Worm (Caenorhabditis elegans) whole organism, young adult: Measurements from ENCODE around the gene Y15E3A.5.

Experiments
- B0019.2 ChIP-seq: fragments of 200-800 bp; sonication (Bioruptor generic); conservative IDR thresholded peaks from 2 replicates; pipeline ENCODE4 v1.3.6; 2022; ENCODE audit warnings: missing genetic modification reagents, missing genetic modification characterization, missing compliant biosample characterization
- B0035.1 ChIP-seq: sonication (generic microtip); optimal IDR thresholded peaks from 2 replicates; lab custom pipeline; 2016; ENCODE audit warnings: missing genetic modification characterization, mild to moderate bottlenecking, missing compliant biosample characterization, missing genotype, missing genetic modification reagents
- B0261.1 ChIP-seq: sonication (generic microtip); optimal IDR thresholded peaks from 2 replicates; lab custom pipeline; 2016; ENCODE audit warnings: mild to moderate bottlenecking, missing genetic modification characterization, moderate library complexity, missing compliant biosample characterization
- C06A6.2 ChIP-seq: fragments of 200-800 bp; sonication (Bioruptor generic); conservative IDR thresholded peaks from 2 replicates; pipeline ENCODE4 v1.3.6; 2022; ENCODE audit warnings: missing genetic modification characterization, missing compliant biosample characterization
- D2030.7 ChIP-seq: fragments of 200-800 bp; sonication (Bioruptor generic); IDR thresholded peaks from 2 replicates; pipeline ENCODE4 v1.3.6; 2022; ENCODE audit warnings: missing genetic modification reagents, missing genetic modification characterization, missing compliant biosample characterization
- F10E7.11 ChIP-seq: sonication (generic microtip); optimal IDR thresholded peaks from 2 replicates; lab custom pipeline; 2017; ENCODE audit warnings: mild to moderate bottlenecking, missing genetic modification characterization, moderate library complexity, missing compliant biosample characterization
- F52B5.7 ChIP-seq: sonication (generic microtip); optimal IDR thresholded peaks from 2 replicates; lab custom pipeline; 2016; ENCODE audit warnings: mild to moderate bottlenecking, missing genetic modification characterization, missing compliant biosample characterization
- K12H6.12 ChIP-seq: fragments of 200-800 bp; sonication (Bioruptor generic); optimal IDR thresholded peaks from 2 replicates; lab custom pipeline; 2018; ENCODE audit warnings: mild to moderate bottlenecking, missing genetic modification characterization, missing compliant biosample characterization
- T26A5.8 ChIP-seq: sonication (generic microtip); optimal IDR thresholded peaks from 2 replicates; lab custom pipeline; 2016; ENCODE audit warnings: missing genetic modification characterization, missing compliant biosample characterization
- ZK185.1 ChIP-seq: sonication (generic microtip); optimal IDR thresholded peaks from 2 replicates; lab custom pipeline; 2016; ENCODE audit warnings: mild to moderate bottlenecking, missing genetic modification characterization, missing compliant biosample characterization; ENCODE audit not compliant: poor library complexity, severe bottlenecking
- ama-1 ChIP-seq, 3 experiments: fragments of 150-350 bp in 1 of 3; sonication (generic microtip) in 2 of 3; optimal IDR thresholded peaks; 2 replicates each; lab custom pipeline; 2014 to 2018; ENCODE audit warnings: missing biosample characterization in 2 of 3, missing genetic modification characterization in 2 of 3, missing genetic modification reagents in 2 of 3
- aptf-2 ChIP-seq: fragments of 200-800 bp; sonication (Bioruptor generic); conservative IDR thresholded peaks from 2 replicates; pipeline ENCODE4 v1.3.6; 2022; ENCODE audit warnings: missing genetic modification reagents, missing genetic modification characterization, missing compliant biosample characterization
- athp-1 ChIP-seq: sonication (generic microtip); optimal IDR thresholded peaks from 2 replicates; lab custom pipeline; 2017; ENCODE audit warnings: mild to moderate bottlenecking, missing genetic modification characterization, missing compliant biosample characterization
- attf-5 ChIP-seq: fragments of 200-800 bp; sonication (Bioruptor generic); optimal IDR thresholded peaks from 2 replicates; lab custom pipeline; 2018; ENCODE audit warnings: mild to moderate bottlenecking, missing genetic modification characterization, missing compliant biosample characterization
- bed-1 ChIP-seq: fragments of 200-800 bp; sonication (Bioruptor generic); IDR thresholded peaks from 2 replicates; pipeline ENCODE4 v1.3.6; 2022; ENCODE audit warnings: missing genetic modification reagents, missing genetic modification characterization, missing compliant biosample characterization
- cebp-1 ChIP-seq, 2 experiments: fragments of 200-800 bp in 1 of 2; sonication (Bioruptor generic) in 1 of 2; sonication (generic microtip) in 1 of 2; IDR thresholded peaks in 1 of 2; optimal IDR thresholded peaks in 1 of 2; 2 replicates each; pipeline versions ENCODE4 v1.3.6 to Lab custom; 2017 to 2022; ENCODE audit warnings: missing compliant biosample characterization in 2 of 2, missing genetic modification characterization in 2 of 2, mild to moderate bottlenecking in 1 of 2, missing genetic modification reagents in 1 of 2, moderate library complexity in 1 of 2
- ceh-27 ChIP-seq: fragments of 200-800 bp; sonication (Bioruptor generic); optimal IDR thresholded peaks from 2 replicates; lab custom pipeline; 2018; ENCODE audit warnings: mild to moderate bottlenecking, missing genetic modification characterization, moderate library complexity, missing compliant biosample characterization
- chd-7 ChIP-seq: sonication (generic microtip); optimal IDR thresholded peaks from 2 replicates; lab custom pipeline; 2016; ENCODE audit warnings: mild to moderate bottlenecking, missing genetic modification characterization, moderate library complexity, missing compliant biosample characterization
- dpff-1 ChIP-seq: sonication (generic microtip); optimal IDR thresholded peaks from 2 replicates; lab custom pipeline; 2017; ENCODE audit warnings: mild to moderate bottlenecking, missing genetic modification characterization, missing compliant biosample characterization
- egl-18 ChIP-seq: fragments of 200-800 bp; sonication (Bioruptor generic); IDR thresholded peaks from 2 replicates; pipeline ENCODE4 v1.3.6; 2022; ENCODE audit warnings: missing genetic modification reagents, missing genetic modification characterization, missing compliant biosample characterization
- egrh-3 ChIP-seq: fragments of 200-800 bp; sonication (Bioruptor generic); IDR thresholded peaks from 2 replicates; pipeline ENCODE4 v1.3.6; 2022; ENCODE audit warnings: missing genetic modification reagents, missing genetic modification characterization, missing compliant biosample characterization
- ekl-4 ChIP-seq: fragments of 200-800 bp; sonication (Bioruptor generic); IDR thresholded peaks from 2 replicates; pipeline ENCODE4 v1.3.6; 2022; ENCODE audit warnings: missing genetic modification reagents, missing genetic modification characterization, missing compliant biosample characterization
- hsf-1 ChIP-seq: fragments of 200-800 bp; sonication (Bioruptor generic); IDR thresholded peaks from 2 replicates; pipeline ENCODE4 v1.3.6; 2022; ENCODE audit warnings: missing genetic modification reagents, missing genetic modification characterization, missing compliant biosample characterization
- let-526 ChIP-seq: fragments of 200-800 bp; sonication (Bioruptor generic); IDR thresholded peaks from 2 replicates; pipeline ENCODE4 v1.3.6; 2022; ENCODE audit warnings: missing genetic modification reagents, missing genetic modification characterization, missing compliant biosample characterization
- lin-40 ChIP-seq: sonication (generic microtip); optimal IDR thresholded peaks from 2 replicates; lab custom pipeline; 2016; ENCODE audit warnings: missing genetic modification characterization, mild to moderate bottlenecking, missing compliant biosample characterization, missing genotype, missing genetic modification reagents
- lin-54 ChIP-seq: fragments of 200-800 bp; sonication (Bioruptor generic); optimal IDR thresholded peaks from 2 replicates; lab custom pipeline; 2018; ENCODE audit warnings: mild to moderate bottlenecking, missing genetic modification characterization, missing compliant biosample characterization
- madf-10 ChIP-seq: sonication (generic microtip); optimal IDR thresholded peaks from 2 replicates; lab custom pipeline; 2016; ENCODE audit warnings: mild to moderate bottlenecking, missing genetic modification characterization, missing compliant biosample characterization
- madf-3 ChIP-seq: fragments of 200-800 bp; sonication (Bioruptor generic); IDR thresholded peaks from 2 replicates; pipeline ENCODE4 v1.3.6; 2022; ENCODE audit warnings: missing genetic modification reagents, missing genetic modification characterization, missing compliant biosample characterization
- mcd-1 ChIP-seq: fragments of 200-800 bp; sonication (Bioruptor generic); IDR thresholded peaks from 2 replicates; pipeline ENCODE4 v1.3.6; 2022; ENCODE audit warnings: missing genetic modification reagents, missing genetic modification characterization, missing compliant biosample characterization
- nfyb-1 ChIP-seq: fragments of 200-800 bp; sonication (Bioruptor generic); IDR thresholded peaks from 2 replicates; pipeline ENCODE4 v1.3.6; 2022; ENCODE audit warnings: missing genetic modification reagents, missing genetic modification characterization, missing compliant biosample characterization
- nhr-120 ChIP-seq: fragments of 200-800 bp; sonication (Bioruptor generic); IDR thresholded peaks from 2 replicates; pipeline ENCODE4 v1.3.6; 2022; ENCODE audit warnings: missing genetic modification characterization, missing compliant biosample characterization
- nhr-90 ChIP-seq: sonication (generic microtip); optimal IDR thresholded peaks from 2 replicates; lab custom pipeline; 2016; ENCODE audit warnings: missing genotype, mild to moderate bottlenecking, missing genetic modification characterization, missing compliant biosample characterization
- pbrm-1 ChIP-seq: fragments of 200-800 bp; sonication (Bioruptor generic); IDR thresholded peaks from 2 replicates; pipeline ENCODE4 v1.3.6; 2022; ENCODE audit warnings: missing genetic modification reagents, missing genetic modification characterization, missing compliant biosample characterization
- rcor-1 ChIP-seq: fragments of 200-800 bp; sonication (Bioruptor generic); IDR thresholded peaks from 2 replicates; pipeline ENCODE4 v1.3.6; 2022; ENCODE audit warnings: missing genetic modification reagents, missing genetic modification characterization, missing compliant biosample characterization
- repo-1 ChIP-seq: sonication (generic microtip); optimal IDR thresholded peaks from 2 replicates; lab custom pipeline; 2017; ENCODE audit warnings: mild to moderate bottlenecking, missing genetic modification characterization, missing compliant biosample characterization
- snpc-4 ChIP-seq, 5 experiments: fragments of 150-350 bp in 1 of 5; sonication (generic microtip) in 4 of 5; optimal IDR thresholded peaks; 2 replicates each; lab custom pipeline; 2014 to 2018; ENCODE audit warnings: missing genetic modification characterization in 5 of 5, missing biosample characterization in 3 of 5, antibody characterized with exemption in 2 of 5, mild to moderate bottlenecking in 2 of 5, missing compliant biosample characterization in 2 of 5, missing genotype in 2 of 5, moderate library complexity in 2 of 5, missing genetic modification reagents in 1 of 5
- somi-1 ChIP-seq: fragments of 200-800 bp; sonication (Bioruptor generic); optimal IDR thresholded peaks from 2 replicates; lab custom pipeline; 2018; ENCODE audit warnings: mild to moderate bottlenecking, missing genetic modification characterization, missing compliant biosample characterization
- tlf-1 ChIP-seq: fragments of 200-800 bp; sonication (Bioruptor generic); optimal IDR thresholded peaks from 2 replicates; lab custom pipeline; 2018; ENCODE audit warnings: mild to moderate bottlenecking, missing genetic modification characterization, missing compliant biosample characterization
- unc-130 ChIP-seq: sonication (generic microtip); optimal IDR thresholded peaks from 2 replicates; lab custom pipeline; 2016; ENCODE audit warnings: missing genetic modification reagents, missing genetic modification characterization, missing compliant biosample characterization
- zfh-2 ChIP-seq: fragments of 200-800 bp; sonication (Bioruptor generic); conservative IDR thresholded peaks from 2 replicates; pipeline ENCODE4 v1.3.6; 2022; ENCODE audit warnings: missing genetic modification reagents, missing genetic modification characterization, missing compliant biosample characterization
- ztf-26 ChIP-seq: sonication (generic microtip); optimal IDR thresholded peaks from 2 replicates; lab custom pipeline; 2017; ENCODE audit warnings: missing genetic modification characterization, missing compliant biosample characterization

Y15E3A.5 gene

DNA sequence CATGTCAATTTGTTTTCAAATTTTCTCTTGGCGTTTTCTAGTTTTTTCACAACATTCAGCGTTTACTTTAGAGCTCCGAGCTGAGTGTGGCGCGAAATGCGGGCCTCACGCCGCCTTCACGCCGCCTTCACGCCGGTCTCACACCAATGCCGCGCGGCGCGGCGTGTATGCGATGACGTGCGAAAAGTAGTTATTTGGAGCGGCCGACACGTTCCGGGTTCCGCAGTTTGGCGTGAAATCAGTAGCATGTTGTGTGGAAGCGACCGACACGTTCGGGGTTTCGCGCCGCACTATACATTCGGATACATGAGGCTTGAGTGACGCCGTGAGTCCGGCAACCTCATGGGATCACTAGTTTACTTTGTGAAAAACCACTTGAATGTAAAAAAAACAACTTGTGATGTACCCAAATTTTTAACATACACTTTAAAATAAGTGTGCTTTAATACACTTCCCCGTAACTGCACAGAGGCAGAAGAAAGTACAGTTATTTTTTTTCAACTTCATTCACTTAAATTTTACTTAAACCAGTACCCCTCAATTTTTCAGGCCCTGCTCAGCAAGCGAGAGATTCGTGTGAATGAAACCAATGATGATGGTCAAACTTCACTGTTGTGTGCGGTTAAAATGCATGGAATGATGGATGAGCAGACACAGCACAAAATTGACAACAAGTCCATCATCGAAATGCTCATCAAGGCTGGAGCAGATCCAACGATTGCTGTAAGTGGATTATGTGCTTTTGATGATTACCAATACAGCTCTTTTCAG, 22.0 kb downstream of the Y15E3A.5 start:
- TF ChIP-seq bed-1 (GFP tag; lab: Robert Waterston, UW) (0 out of 2 replicates have a peak, but pooled peaks have one; percentile 29), cebp-1 (GFP tag; IDR thresholded peaks at IDR 0.05; lab: Robert Waterston, UW) (no peak), cebp-1 (tag; optimal IDR thresholded peaks at IDR 0.05; lab: Kevin White, UChicago) (peak; percentile 23), K12H6.12 (no peak), C06A6.2 (GFP tag; lab: Robert Waterston, UW) (no peak), madf-3 (GFP tag; lab: Robert Waterston, UW) (0 out of 2 replicates have a peak, but pooled peaks have one; percentile 11), ceh-27 (GFP tag; lab: Kevin White, UChicago) (peak; percentile 32), pbrm-1 (GFP tag; lab: Robert Waterston, UW) (0 out of 2 replicates have a peak, but pooled peaks have one; percentile 43), dpff-1 (peak; percentile 19), D2030.7 (no peak), nhr-120 (GFP tag; lab: Robert Waterston, UW) (0 out of 2 replicates have a peak, but pooled peaks have one; percentile 75), zfh-2 (GFP tag; lab: Robert Waterston, UW) (peak; percentile 89), egrh-3 (GFP tag; lab: Robert Waterston, UW) (peak; percentile 31; the same call in 1 of the 2 replicates), snpc-4 (GFP tag; optimal IDR thresholded peaks at IDR 0.05; lab: Kevin White, UChicago) (no peak), snpc-4 (tag; optimal IDR thresholded peaks at IDR 0.05; lab: Kevin White, UChicago) (peak in 3 of 4 experiments; percentile 18 to 82 (median 78))

DNA sequence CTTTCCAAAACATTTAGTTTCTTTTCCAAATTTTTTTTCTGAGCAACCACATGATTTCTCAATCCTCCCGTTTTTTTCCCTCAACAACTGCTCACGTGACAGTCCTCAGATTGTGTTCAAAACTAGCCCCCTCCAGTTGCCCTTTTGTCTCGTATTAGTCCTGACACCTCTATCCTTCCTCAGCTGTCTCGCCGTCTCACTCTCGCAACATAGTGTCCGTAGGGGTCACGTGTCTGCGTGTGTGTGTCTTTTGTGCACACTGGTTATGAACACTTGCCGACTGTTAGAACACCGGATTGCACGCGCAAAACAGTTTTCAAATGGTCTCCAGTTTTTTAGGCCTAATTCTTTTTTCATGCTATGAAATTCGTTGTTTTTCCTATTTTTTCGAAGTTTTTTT, 24.9 kb downstream of the Y15E3A.5 start:
- peak; percentile 80 for TF ChIP-seq K12H6.12
- TF ChIP-seq ztf-26 (tag; lab: Kevin White, UChicago): peak; percentile 3
- TF ChIP-seq C06A6.2 (GFP tag; lab: Robert Waterston, UW): peak; percentile 75
- TF ChIP-seq cebp-1 (GFP tag; IDR thresholded peaks at IDR 0.05; lab: Robert Waterston, UW): no peak
- TF ChIP-seq cebp-1 (tag; optimal IDR thresholded peaks at IDR 0.05; lab: Kevin White, UChicago): peak; percentile 81
- peak; percentile 39 for TF ChIP-seq ZK185.1 (tag; lab: Kevin White, UChicago)
- no peak for TF ChIP-seq madf-3 (GFP tag; lab: Robert Waterston, UW)
- peak; percentile 17 for TF ChIP-seq tlf-1 (GFP tag; lab: Kevin White, UChicago)
- no peak for TF ChIP-seq unc-130 (GFP tag; lab: Kevin White, UChicago)
- TF ChIP-seq egrh-3 (GFP tag; lab: Robert Waterston, UW): no peak
- TF ChIP-seq repo-1 (tag; lab: Kevin White, UChicago): no peak
- TF ChIP-seq attf-5 (GFP tag; lab: Kevin White, UChicago): peak; percentile 76
- 0 out of 2 replicates have a peak, but pooled peaks have one; percentile 47 for TF ChIP-seq pbrm-1 (GFP tag; lab: Robert Waterston, UW)
- no peak for TF ChIP-seq B0261.1 (tag; lab: Kevin White, UChicago)
- TF ChIP-seq nfyb-1 (GFP tag; lab: Robert Waterston, UW): 0 out of 2 replicates have a peak, but pooled peaks have one; percentile 22
- 0 out of 2 replicates have a peak, but pooled peaks have one; percentile 31 for TF ChIP-seq ekl-4 (GFP tag; lab: Robert Waterston, UW)
- TF ChIP-seq B0035.1: no peak
- peak; percentile 82 for TF ChIP-seq ceh-27 (GFP tag; lab: Kevin White, UChicago)
- TF ChIP-seq madf-10 (tag; lab: Kevin White, UChicago): peak; percentile 76
- no peak for TF ChIP-seq athp-1 (tag; lab: Kevin White, UChicago)
- TF ChIP-seq egl-18 (GFP tag; lab: Robert Waterston, UW): no peak
- peak; percentile 54; the same call in 1 of the 2 replicates for TF ChIP-seq let-526 (GFP tag; lab: Robert Waterston, UW)
- no peak for TF ChIP-seq aptf-2 (GFP tag; lab: Robert Waterston, UW)
- TF ChIP-seq F52B5.7 (tag; lab: Kevin White, UChicago): no peak
- TF ChIP-seq snpc-4 (GFP tag; optimal IDR thresholded peaks at IDR 0.05; lab: Kevin White, UChicago): no peak
- peak in 2 of 4 experiments; percentile 38 to 40 for TF ChIP-seq snpc-4 (tag; optimal IDR thresholded peaks at IDR 0.05; lab: Kevin White, UChicago)
- TF ChIP-seq rcor-1 (GFP tag; lab: Robert Waterston, UW): peak; percentile 64
- no peak for TF ChIP-seq hsf-1 (GFP tag; lab: Robert Waterston, UW)
- TF ChIP-seq ama-1 (optimal IDR thresholded peaks at IDR 0.05; lab: Kevin White, UChicago): no peak
- TF ChIP-seq ama-1 (GFP tag; optimal IDR thresholded peaks at IDR 0.05; lab: Kevin White, UChicago): no peak
- TF ChIP-seq somi-1 (GFP tag; lab: Kevin White, UChicago): peak; percentile 59
- no peak for TF ChIP-seq T26A5.8 (tag; lab: Kevin White, UChicago)
- no peak for TF ChIP-seq F10E7.11 (tag; lab: Kevin White, UChicago)
- peak; percentile 79 for TF ChIP-seq zfh-2 (GFP tag; lab: Robert Waterston, UW)
- no peak for TF ChIP-seq nhr-90 (tag; lab: Kevin White, UChicago)
- TF ChIP-seq B0019.2 (GFP tag; lab: Robert Waterston, UW): no peak
- TF ChIP-seq chd-7 (tag; lab: Kevin White, UChicago): peak; percentile 60
- TF ChIP-seq lin-40 (tag; lab: Kevin White, UChicago): peak; percentile 58
- no peak for TF ChIP-seq lin-54 (GFP tag; lab: Kevin White, UChicago)
- TF ChIP-seq mcd-1 (GFP tag; lab: Robert Waterston, UW): peak; percentile 52
